Worm (Caenorhabditis elegans) whole organism, early embryonic: Measurements from ENCODE around the gene pqn-18.

Experiments used
- B0310.2 ChIP-seq: sonication (generic microtip); optimal IDR thresholded peaks from 2 replicates; lab custom pipeline; 2016; ENCODE audit warnings: mild to moderate bottlenecking, missing genetic modification characterization, missing compliant biosample characterization
- F13C5.2 ChIP-seq: sonication (generic microtip); optimal IDR thresholded peaks from 2 replicates; lab custom pipeline; 2017; ENCODE audit warnings: mild to moderate bottlenecking, missing genetic modification characterization, inconsistent platforms, missing compliant biosample characterization
- aly-1 ChIP-seq: sonication (generic microtip); optimal IDR thresholded peaks from 2 replicates; lab custom pipeline; 2016; ENCODE audit warnings: missing genetic modification characterization, missing compliant biosample characterization
- ama-1 ChIP-seq: fragments of 150-350 bp; optimal IDR thresholded peaks from 2 replicates; lab custom pipeline; 2014
- ceh-13 ChIP-seq: fragments of 200-800 bp; sonication (Bioruptor generic); optimal IDR thresholded peaks from 2 replicates; lab custom pipeline; 2018; ENCODE audit warnings: mild to moderate bottlenecking, missing genetic modification characterization, missing compliant biosample characterization
- ceh-36 ChIP-seq: sonication (generic microtip); optimal IDR thresholded peaks from 2 replicates; lab custom pipeline; 2016; ENCODE audit warnings: missing genetic modification characterization, inconsistent platforms, missing compliant biosample characterization
- ets-7 ChIP-seq: sonication (generic microtip); optimal IDR thresholded peaks from 2 replicates; lab custom pipeline; 2016; ENCODE audit warnings: missing genotype, missing genetic modification characterization, missing compliant biosample characterization
- flt-1 ChIP-seq: fragments of 200-800 bp; sonication (Bioruptor generic); IDR thresholded peaks from 2 replicates; pipeline ENCODE4 v1.3.6; 2022; ENCODE audit warnings: missing genetic modification characterization, missing compliant biosample characterization
- hmbx-1 ChIP-seq: sonication (generic microtip); optimal IDR thresholded peaks from 2 replicates; lab custom pipeline; 2016; ENCODE audit warnings: mild to moderate bottlenecking, missing genetic modification characterization, missing compliant biosample characterization
- hmg-4 ChIP-seq: fragments of 200-800 bp; sonication (Bioruptor generic); optimal IDR thresholded peaks from 2 replicates; lab custom pipeline; 2018; ENCODE audit warnings: mild to moderate bottlenecking, missing genetic modification characterization, missing compliant biosample characterization
- hnd-1 ChIP-seq: sonication (generic microtip); optimal IDR thresholded peaks from 2 replicates; lab custom pipeline; 2016; ENCODE audit warnings: missing genetic modification characterization, missing compliant biosample characterization
- pes-1 ChIP-seq: fragments of 200-800 bp; sonication (Bioruptor generic); IDR thresholded peaks from 2 replicates; pipeline ENCODE4 v1.3.6; 2022; ENCODE audit warnings: missing genetic modification reagents, missing genetic modification characterization, missing compliant biosample characterization
- scrt-1 ChIP-seq: fragments of 200-800 bp; sonication (Bioruptor generic); IDR thresholded peaks from 2 replicates; pipeline ENCODE4 v1.3.6; 2022; ENCODE audit warnings: missing genetic modification characterization, missing compliant biosample characterization
- sea-1 ChIP-seq: fragments of 200-800 bp; sonication (Bioruptor generic); conservative IDR thresholded peaks from 2 replicates; pipeline ENCODE4 v1.3.6; 2022; ENCODE audit warnings: missing genetic modification characterization, missing compliant biosample characterization
- tbx-11 ChIP-seq: fragments of 200-800 bp; sonication (Bioruptor generic); IDR thresholded peaks from 2 replicates; pipeline ENCODE4 v1.3.6; 2022; ENCODE audit warnings: missing genetic modification characterization, missing compliant biosample characterization
- tbx-37 ChIP-seq: fragments of 200-800 bp; sonication (Bioruptor generic); conservative IDR thresholded peaks from 2 replicates; pipeline ENCODE4 v1.3.6; 2022; ENCODE audit warnings: missing genetic modification reagents, missing genetic modification characterization, missing compliant biosample characterization
- tra-4 ChIP-seq: sonication (generic microtip); optimal IDR thresholded peaks from 2 replicates; lab custom pipeline; 2017; ENCODE audit warnings: missing genetic modification characterization, missing compliant biosample characterization

The pqn-18 gene

ce11 chrX:12926998-12927397 is 19.4 kb downstream of the pqn-18 start:
- TF ChIP-seq hmg-4 (GFP tag; lab: Kevin White, UChicago): no peak
- no peak for TF ChIP-seq ceh-36 (tag; lab: Kevin White, UChicago)
- TF ChIP-seq sea-1: no peak
- TF ChIP-seq aly-1 (tag; lab: Kevin White, UChicago): no peak
- no peak for TF ChIP-seq flt-1 (GFP tag; lab: Robert Waterston, UW)
- TF ChIP-seq ama-1: no peak
- TF ChIP-seq tbx-37 (GFP tag; lab: Robert Waterston, UW): no peak
- no peak for TF ChIP-seq B0310.2
- no peak for TF ChIP-seq hmbx-1 (tag; lab: Kevin White, UChicago)
- no peak for TF ChIP-seq F13C5.2 (tag; lab: Kevin White, UChicago)
- TF ChIP-seq tbx-11 (GFP tag; lab: Robert Waterston, UW): no peak
- no peak for TF ChIP-seq pes-1
- TF ChIP-seq tra-4: no peak
- no peak for TF ChIP-seq scrt-1 (GFP tag; lab: Robert Waterston, UW)
- no peak for TF ChIP-seq hnd-1
- TF ChIP-seq ceh-13: no peak
- no peak for TF ChIP-seq ets-7 (tag; lab: Kevin White, UChicago)

- no peak for TF ChIP-seq tbx-37 (GFP tag; lab: Robert Waterston, UW)
- TF ChIP-seq scrt-1 (GFP tag; lab: Robert Waterston, UW): no peak
- no peak for TF ChIP-seq ceh-13
- no peak for TF ChIP-seq sea-1
- TF ChIP-seq flt-1 (GFP tag; lab: Robert Waterston, UW): no peak
- TF ChIP-seq ets-7 (tag; lab: Kevin White, UChicago): no peak
- TF ChIP-seq tbx-11 (GFP tag; lab: Robert Waterston, UW): no peak
- no peak for TF ChIP-seq ceh-36 (tag; lab: Kevin White, UChicago)
- no peak for TF ChIP-seq hmbx-1 (tag; lab: Kevin White, UChicago)
- TF ChIP-seq pes-1: no peak
- TF ChIP-seq tra-4: no peak
- TF ChIP-seq hmg-4 (GFP tag; lab: Kevin White, UChicago): no peak
- TF ChIP-seq hnd-1: no peak
- TF ChIP-seq F13C5.2 (tag; lab: Kevin White, UChicago): no peak
Observed at ce11 chrX:12928753-12929152, 21.1 kb downstream of the pqn-18 start.

- TF ChIP-seq B0310.2 (no peak), flt-1 (GFP tag; lab: Robert Waterston, UW) (no peak), sea-1 (no peak), hmbx-1 (tag; lab: Kevin White, UChicago) (no peak), ceh-36 (tag; lab: Kevin White, UChicago) (no peak), tbx-37 (GFP tag; lab: Robert Waterston, UW) (no peak), tra-4 (no peak), pes-1 (no peak), tbx-11 (GFP tag; lab: Robert Waterston, UW) (no peak), F13C5.2 (tag; lab: Kevin White, UChicago) (no peak), hmg-4 (GFP tag; lab: Kevin White, UChicago) (no peak)
Observed at ce11 chrX:12929961-12930360, 22.3 kb downstream of the pqn-18 start, which contains the start of gene C34E7.3. TSS of gene C34E7.3 (plus strand) at chrX:12930261.

- TF ChIP-seq hmbx-1 (tag; lab: Kevin White, UChicago): no peak
- peak; percentile 2 for TF ChIP-seq hmg-4 (GFP tag; lab: Kevin White, UChicago)
- TF ChIP-seq B0310.2: no peak
Observed at ce11 chrX:12934768-12935167, 27.1 kb downstream of the pqn-18 start, which contains the start of gene gmap-1. TSS of gene gmap-1 (minus strand) at chrX:12934978.

- no peak for TF ChIP-seq hnd-1
- no peak for TF ChIP-seq B0310.2
- no peak for TF ChIP-seq tra-4
- no peak for TF ChIP-seq aly-1 (tag; lab: Kevin White, UChicago)
- TF ChIP-seq sea-1: no peak
- no peak for TF ChIP-seq ets-7 (tag; lab: Kevin White, UChicago)
- no peak for TF ChIP-seq flt-1 (GFP tag; lab: Robert Waterston, UW)
- no peak for TF ChIP-seq ceh-36 (tag; lab: Kevin White, UChicago)
- no peak for TF ChIP-seq pes-1
- no peak for TF ChIP-seq tbx-37 (GFP tag; lab: Robert Waterston, UW)
- TF ChIP-seq F13C5.2 (tag; lab: Kevin White, UChicago): no peak
- no peak for TF ChIP-seq scrt-1 (GFP tag; lab: Robert Waterston, UW)
- TF ChIP-seq hmg-4 (GFP tag; lab: Kevin White, UChicago): no peak
- TF ChIP-seq tbx-11 (GFP tag; lab: Robert Waterston, UW): no peak
- TF ChIP-seq ama-1: no peak
- no peak for TF ChIP-seq hmbx-1 (tag; lab: Kevin White, UChicago)
- no peak for TF ChIP-seq ceh-13
Observed at ce11 chrX:12935694-12936093, 28.1 kb downstream of the pqn-18 start.

ce11 chrX:12937521-12937920 is 29.9 kb downstream of the pqn-18 start:
- TF ChIP-seq tra-4 (no peak), flt-1 (GFP tag; lab: Robert Waterston, UW) (no peak), scrt-1 (GFP tag; lab: Robert Waterston, UW) (no peak), tbx-37 (GFP tag; lab: Robert Waterston, UW) (no peak)

ce11 chrX:12940811-12941210 is 33.2 kb downstream of the pqn-18 start, which contains the start of gene gmap-3:
TSS of gene gmap-3 (minus strand) at chrX:12940958.
- TF ChIP-seq tra-4: no peak
- no peak for TF ChIP-seq F13C5.2 (tag; lab: Kevin White, UChicago)
- no peak for TF ChIP-seq ceh-13
- no peak for TF ChIP-seq hmbx-1 (tag; lab: Kevin White, UChicago)
- TF ChIP-seq ama-1: no peak
- no peak for TF ChIP-seq pes-1
- no peak for TF ChIP-seq tbx-11 (GFP tag; lab: Robert Waterston, UW)
- TF ChIP-seq scrt-1 (GFP tag; lab: Robert Waterston, UW): no peak
- TF ChIP-seq B0310.2: no peak
- TF ChIP-seq hnd-1: no peak
- no peak for TF ChIP-seq ceh-36 (tag; lab: Kevin White, UChicago)

ce11 chrX:12942296-12942695 is 34.7 kb downstream of the pqn-18 start:
- TF ChIP-seq hmbx-1 (tag; lab: Kevin White, UChicago) (no peak), tra-4 (no peak), F13C5.2 (tag; lab: Kevin White, UChicago) (no peak)
